Fruit fly (Drosophila melanogaster): ENCODE results near the gene CG11899.

The CG11899 gene

dm6 chr3R:29153197-29153644 lies 47.0 kb upstream of the CG11899 start, which contains the start of the genes Slbp and Rpn2 (continued):
- TF ChIP-seq Fer3 (tag; optimal IDR thresholded peaks at IDR 0.05): peak; percentile 17
- no peak for TF ChIP-seq CG10366 (GFP tag; IDR thresholded peaks at IDR 0.05)
- no peak for TF ChIP-seq Adf1 (GFP tag; IDR thresholded peaks at IDR 0.05)
- TF ChIP-seq her (GFP tag; optimal IDR thresholded peaks at IDR 0.05): peak; percentile 41
- TF ChIP-seq Atf6 (GFP tag; IDR thresholded peaks at IDR 0.05): no peak
- no peak for TF ChIP-seq Nf-YA (GFP tag; IDR thresholded peaks at IDR 0.05)
- TF ChIP-seq slp2 (GFP tag; optimal IDR thresholded peaks at IDR 0.05): peak; percentile 16
- TF ChIP-seq onecut (GFP tag; IDR thresholded peaks at IDR 0.05): 0 out of 2 replicates have a peak, but pooled peaks have one; percentile 21
- peak; percentile 53 for TF ChIP-seq Nf-YC (tag; optimal IDR thresholded peaks at IDR 0.05)
- TF ChIP-seq CG16863 (GFP tag; optimal IDR thresholded peaks at IDR 0.05): peak; percentile 33
- no peak for TF ChIP-seq ap (GFP tag; IDR thresholded peaks at IDR 0.05)
- peak; percentile 92 for TF ChIP-seq sna (GFP tag; IDR thresholded peaks at IDR 0.05; ENCODE audit: partially characterized antibody)
- peak; percentile 64 for TF ChIP-seq CG17829 (tag; optimal IDR thresholded peaks at IDR 0.05)
- no peak for TF ChIP-seq Neu2 (GFP tag; optimal IDR thresholded peaks at IDR 0.05; ENCODE audit: borderline replicate concordance)
- TF ChIP-seq CG6813 (GFP tag; optimal IDR thresholded peaks at IDR 0.05): no peak
- no peak for TF ChIP-seq CG10565 (GFP tag; optimal IDR thresholded peaks at IDR 0.05)
- TF ChIP-seq Fer2 (tag; optimal IDR thresholded peaks at IDR 0.05): no peak
- peak; percentile 36 for TF ChIP-seq Deaf1 (tag; optimal IDR thresholded peaks at IDR 0.05)
- no peak for TF ChIP-seq zfh1 (GFP tag; IDR thresholded peaks at IDR 0.05)
- no peak for TF ChIP-seq CG13424 (tag; optimal IDR thresholded peaks at IDR 0.05)
- peak; percentile 88 for TF ChIP-seq Opbp (GFP tag; IDR thresholded peaks at IDR 0.05; ENCODE audit: partially characterized antibody)
- TF ChIP-seq CG10431 (GFP tag; optimal IDR thresholded peaks at IDR 0.05): no peak
- peak; percentile 53 for TF ChIP-seq HLH54F (GFP tag; optimal IDR thresholded peaks at IDR 0.05)
- 0 out of 2 replicates have a peak, but pooled peaks have one; percentile 33 for TF ChIP-seq CG32532 (GFP tag; IDR thresholded peaks at IDR 0.05)
- TF ChIP-seq emc (GFP tag; optimal IDR thresholded peaks at IDR 0.05): no peak
- peak; percentile 19 for TF ChIP-seq CG9817 (tag; optimal IDR thresholded peaks at IDR 0.05)
- TF ChIP-seq sug (tag; optimal IDR thresholded peaks at IDR 0.05): peak; percentile 42
- TF ChIP-seq Dfd (GFP tag; optimal IDR thresholded peaks at IDR 0.05): no peak
- no peak for TF ChIP-seq usp (GFP tag; optimal IDR thresholded peaks at IDR 0.05)
- peak; percentile 89 for TF ChIP-seq Ets65A (GFP tag)
- TF ChIP-seq NK7.1 (GFP tag; optimal IDR thresholded peaks at IDR 0.05): no peak
- no peak for TF ChIP-seq ac (GFP tag; optimal IDR thresholded peaks at IDR 0.05)
- TF ChIP-seq Six4 (GFP tag; optimal IDR thresholded peaks at IDR 0.05): no peak
- peak; percentile 97 for TF ChIP-seq CG34224 (GFP tag; IDR thresholded peaks at IDR 0.05; ENCODE audit: partially characterized antibody)
- TF ChIP-seq seq (GFP tag; IDR thresholded peaks at IDR 0.05): no peak
- TF ChIP-seq ab (GFP tag; optimal IDR thresholded peaks at IDR 0.05): no peak
- TF ChIP-seq CG4424 (GFP tag; optimal IDR thresholded peaks at IDR 0.05): no peak
- TF ChIP-seq CG17361 (GFP tag; IDR thresholded peaks at IDR 0.05): no peak
- TF ChIP-seq CG9609 (GFP tag; optimal IDR thresholded peaks at IDR 0.05): peak; percentile 65
- peak; percentile 55 for TF ChIP-seq CG2712 (tag; optimal IDR thresholded peaks at IDR 0.05)
- TF ChIP-seq NFAT (GFP tag; IDR thresholded peaks at IDR 0.05): 0 out of 2 replicates have a peak, but pooled peaks have one; percentile 4
- TF ChIP-seq CG7839 (tag; optimal IDR thresholded peaks at IDR 0.05): no peak
- 0 out of 3 replicates have a peak, but pooled peaks have one; percentile 52 for TF ChIP-seq ci (GFP tag; IDR thresholded peaks at IDR 0.05)
- no peak for TF ChIP-seq CG10462 (GFP tag; optimal IDR thresholded peaks at IDR 0.05)
- TF ChIP-seq ems (GFP tag; optimal IDR thresholded peaks at IDR 0.05): peak; percentile 12
- peak; percentile 91 for TF ChIP-seq trem (tag; optimal IDR thresholded peaks at IDR 0.05)
- TF ChIP-seq Mad (GFP tag; optimal IDR thresholded peaks at IDR 0.05): no peak
- no peak for TF ChIP-seq CG1792 (GFP tag; optimal IDR thresholded peaks at IDR 0.05)
- peak; percentile 67 for TF ChIP-seq CG33213 (GFP tag; optimal IDR thresholded peaks at IDR 0.05)
- peak; percentile 29 for TF ChIP-seq nerfin-1 (tag; optimal IDR thresholded peaks at IDR 0.05)
- peak; percentile 45 for TF ChIP-seq CG9727 (GFP tag; optimal IDR thresholded peaks at IDR 0.05)
- TF ChIP-seq CG7271 (tag; optimal IDR thresholded peaks at IDR 0.05): peak; percentile 20

Data from whole organism, embryonic.